Worm (Caenorhabditis elegans): Measurements from ENCODE around the gene nhr-271.

Gene nhr-271

DNA sequence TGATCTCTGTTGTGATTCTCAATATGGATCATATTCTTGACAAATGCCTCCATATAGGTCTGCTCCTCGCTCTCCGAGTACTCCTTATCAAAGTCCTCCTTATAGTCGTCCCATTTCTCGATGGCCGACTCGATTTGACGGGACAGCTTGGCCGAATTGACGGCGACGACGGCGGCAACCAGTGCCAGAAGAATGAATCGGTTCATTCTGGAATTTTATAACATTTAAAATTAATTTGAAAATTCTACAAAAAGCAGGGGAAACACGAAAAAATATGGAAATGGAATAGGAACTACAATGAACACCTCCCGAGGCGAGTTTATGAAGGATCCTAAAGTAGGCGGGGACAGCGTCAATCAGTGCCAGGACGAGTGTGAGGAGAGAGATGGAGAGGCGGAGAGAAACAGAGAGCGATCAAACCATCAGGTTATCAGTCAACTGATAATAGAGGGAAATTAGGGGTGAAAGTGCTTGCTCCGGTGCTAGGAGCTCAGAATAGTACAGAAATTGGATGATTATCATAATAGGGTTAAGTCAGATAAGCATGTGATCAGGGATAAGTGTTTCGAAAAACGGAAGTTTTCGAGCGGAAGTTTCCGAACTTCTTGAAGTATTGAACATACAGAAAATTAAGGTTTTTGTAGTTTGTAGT is 14.9 kb upstream of the nhr-271 start, which contains the start of gene cpl-1 (continued):
- TF ChIP-seq mes-2 (tag; optimal IDR thresholded peaks at IDR 0.05; ENCODE audit: poor library complexity, severe bottlenecking) (peak; percentile 3), madf-5 (GFP tag; IDR thresholded peaks at IDR 0.05) (no peak), F26F4.8 (GFP tag; conservative IDR thresholded peaks at IDR 0.05) (no peak), mxl-2 (GFP tag; conservative IDR thresholded peaks at IDR 0.05) (no peak), daf-19 (GFP tag; conservative IDR thresholded peaks at IDR 0.05) (peak; percentile 48; the same call in 1 of the 2 replicates), fos-1 (tag; optimal IDR thresholded peaks at IDR 0.05) (no peak), Y5F2A.4 (GFP tag; optimal IDR thresholded peaks at IDR 0.05) (no peak), dmd-6 (GFP tag; IDR thresholded peaks at IDR 0.05) (peak; percentile 73), lin-15B (tag; optimal IDR thresholded peaks at IDR 0.05) (no peak), nhr-48 (tag; optimal IDR thresholded peaks at IDR 0.05) (peak; percentile 47), nhr-6 (tag; optimal IDR thresholded peaks at IDR 0.05) (no peak), nhr-41 (GFP tag; IDR thresholded peaks at IDR 0.05) (no peak), T20F7.1 (GFP tag; optimal IDR thresholded peaks at IDR 0.05) (peak; percentile 5), tra-1 (GFP tag; IDR thresholded peaks at IDR 0.05) (peak; percentile 57), unc-130 (GFP tag; optimal IDR thresholded peaks at IDR 0.05) (no peak), pqm-1 (tag; optimal IDR thresholded peaks at IDR 0.05) (peak; percentile 9), zfp-2 (tag; optimal IDR thresholded peaks at IDR 0.05) (no peak)

ce11 chrV:16594514-16594913 is 14.2 kb upstream of the nhr-271 start:
- TF ChIP-seq lsy-2 (tag; optimal IDR thresholded peaks at IDR 0.05) (peak in 1 of 2 experiments; percentile 11), dve-1 (tag; optimal IDR thresholded peaks at IDR 0.05; ENCODE audit: insufficient read depth) (peak; percentile 32), mes-2 (tag; optimal IDR thresholded peaks at IDR 0.05; ENCODE audit: poor library complexity, severe bottlenecking) (peak; percentile 0), hlh-11 (tag; optimal IDR thresholded peaks at IDR 0.05) (peak; percentile 68), dmd-9 (GFP tag; IDR thresholded peaks at IDR 0.05) (no peak), dmd-8 (GFP tag; IDR thresholded peaks at IDR 0.05) (no peak), duxl-1 (tag; optimal IDR thresholded peaks at IDR 0.05; ENCODE audit: poor library complexity) (no peak), zfp-3 (GFP tag; conservative IDR thresholded peaks at IDR 0.05) (0 out of 2 replicates have a peak, but pooled peaks have one; percentile 13), snpc-1.2 (GFP tag; IDR thresholded peaks at IDR 0.05) (no peak), hlh-30 (tag; optimal IDR thresholded peaks at IDR 0.05; ENCODE audit: insufficient read depth) (peak; percentile 80), dmd-6 (GFP tag; IDR thresholded peaks at IDR 0.05) (peak; percentile 41; the same call in 1 of the 2 replicates), spr-1 (tag; optimal IDR thresholded peaks at IDR 0.05) (no peak), daf-16 (GFP tag; optimal IDR thresholded peaks at IDR 0.05) (no peak), daf-16 (tag; optimal IDR thresholded peaks at IDR 0.05) (peak; percentile 33), ztf-11 (tag; optimal IDR thresholded peaks at IDR 0.05) (no peak), pha-4 (GFP tag; IDR thresholded peaks at IDR 0.05) (no peak), pha-4 (tag; optimal IDR thresholded peaks at IDR 0.05) (no peak), lin-29 (GFP tag; IDR thresholded peaks at IDR 0.05) (no peak), nhr-77 (tag; optimal IDR thresholded peaks at IDR 0.05) (peak; percentile 24)

- TF ChIP-seq set-16 (GFP tag; IDR thresholded peaks at IDR 0.05) (peak; percentile 67), gei-8 (GFP tag; optimal IDR thresholded peaks at IDR 0.05) (no peak), sdz-12 (GFP tag; optimal IDR thresholded peaks at IDR 0.05) (peak; percentile 18), zip-11 (GFP tag; IDR thresholded peaks at IDR 0.05) (no peak), zfp-3 (GFP tag; conservative IDR thresholded peaks at IDR 0.05) (peak; percentile 21; the same call in 1 of the 2 replicates), dmd-6 (GFP tag; IDR thresholded peaks at IDR 0.05) (0 out of 2 replicates have a peak, but pooled peaks have one; percentile 3)
These were observed 13.4 kb upstream of the nhr-271 start for ce11 chrV:16593792-16594059.

Data from whole organism, L4 larva.